Worm (Caenorhabditis elegans) whole organism, midembryonic: Measurements from ENCODE around the gene txt-13.

Source experiments
- cog-1 ChIP-seq: sonication (generic microtip); optimal IDR thresholded peaks from 2 replicates; lab custom pipeline; 2016; ENCODE audit warnings: missing genetic modification characterization, missing compliant biosample characterization
- flt-1 ChIP-seq: fragments of 200-800 bp; sonication (Bioruptor generic); IDR thresholded peaks from 2 replicates; pipeline ENCODE4 v1.3.6; 2022; ENCODE audit warnings: missing genetic modification characterization, missing compliant biosample characterization
- ref-1 ChIP-seq: fragments of 200-800 bp; sonication (Bioruptor generic); conservative IDR thresholded peaks from 2 replicates; pipeline ENCODE4 v1.3.6; 2022; ENCODE audit warnings: missing genetic modification reagents, missing genetic modification characterization, missing compliant biosample characterization
- ztf-29 ChIP-seq: fragments of 200-800 bp; sonication (Bioruptor generic); IDR thresholded peaks from 2 replicates; pipeline ENCODE4 v1.3.6; 2022; ENCODE audit warnings: missing genetic modification reagents, missing genetic modification characterization, missing compliant biosample characterization

DNA sequence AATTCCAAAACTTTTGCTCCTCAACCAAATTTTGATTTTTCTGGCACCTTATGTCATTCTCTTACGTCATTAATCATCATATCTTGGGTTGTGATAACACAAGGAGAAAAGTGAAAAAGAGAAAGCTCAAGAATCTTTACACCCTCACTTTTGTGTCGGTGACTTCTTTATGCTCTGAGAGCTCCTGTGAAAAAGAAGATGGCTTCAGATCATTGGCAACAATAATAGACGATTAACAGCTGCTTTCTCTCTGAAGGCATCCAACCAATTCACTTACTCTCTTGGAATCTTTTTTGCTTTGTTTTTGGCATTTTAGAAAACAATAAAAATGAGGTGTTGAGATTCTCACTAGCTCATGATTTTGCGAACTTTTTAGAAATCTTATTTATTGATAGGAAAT lies 904 bp upstream of the txt-13 start:
- TF ChIP-seq ztf-29 (no peak), ref-1 (GFP tag; lab: Robert Waterston, UW) (no peak), flt-1 (GFP tag; lab: Robert Waterston, UW) (no peak), cog-1 (tag; lab: Kevin White, UChicago) (no peak)
